Fruit fly (Drosophila melanogaster): ENCODE measurements around the gene Arts.
A peak's percentile ranks its signal among the peaks of the same experiment; 100 is the strongest.

The Arts gene

dm6 chr3L:16567495-16567894 is 35.2 kb upstream of the Arts start (continued):
- TF ChIP-seq CTCF (GFP tag; optimal IDR thresholded peaks at IDR 0.05) (no peak), CG7928 (GFP tag; optimal IDR thresholded peaks at IDR 0.05) (no peak), CG17829 (tag; optimal IDR thresholded peaks at IDR 0.05) (peak; percentile 72), zen2 (GFP tag; IDR thresholded peaks at IDR 0.05; ENCODE audit: partially characterized antibody) (no peak), NC2β (GFP tag; optimal IDR thresholded peaks at IDR 0.05) (no peak), CG5953 (GFP tag; IDR thresholded peaks at IDR 0.05) (peak; percentile 52; the same call in 1 of the 2 replicates), CG11456 (GFP tag; IDR thresholded peaks at IDR 0.05) (no peak), btn (GFP tag; optimal IDR thresholded peaks at IDR 0.05) (no peak), CG30020 (tag; optimal IDR thresholded peaks at IDR 0.05) (peak; percentile 32), vvl (GFP tag; IDR thresholded peaks at IDR 0.05) (peak; percentile 60; the same call in 1 of the 2 replicates), CG42726 (GFP tag; IDR thresholded peaks at IDR 0.05; ENCODE audit: partially characterized antibody) (no peak), unc-4 (GFP tag; IDR thresholded peaks at IDR 0.05; ENCODE audit: partially characterized antibody) (no peak), CG3726 (GFP tag; IDR thresholded peaks at IDR 0.05) (no peak), CG1529 (GFP tag; optimal IDR thresholded peaks at IDR 0.05) (peak; percentile 65), CG8924 (tag; optimal IDR thresholded peaks at IDR 0.05) (peak; percentile 75), grau (tag; optimal IDR thresholded peaks at IDR 0.05) (peak; percentile 68), CG12391 (tag; optimal IDR thresholded peaks at IDR 0.05) (peak; percentile 79), slou (GFP tag; optimal IDR thresholded peaks at IDR 0.05) (no peak), CG2129 (GFP tag; IDR thresholded peaks at IDR 0.05; ENCODE audit: partially characterized antibody) (no peak), dati (GFP tag; IDR thresholded peaks at IDR 0.05) (no peak), en (GFP tag; optimal IDR thresholded peaks at IDR 0.05) (no peak), Dad (GFP tag; optimal IDR thresholded peaks at IDR 0.05) (no peak), CG9215 (GFP tag; IDR thresholded peaks at IDR 0.05) (no peak), dpn (GFP tag; optimal IDR thresholded peaks at IDR 0.05) (peak in 1 of 2 experiments; percentile 63), Atf3 (GFP tag; optimal IDR thresholded peaks at IDR 0.05) (no peak), bigmax (GFP tag; optimal IDR thresholded peaks at IDR 0.05) (no peak), peb (GFP tag; IDR thresholded peaks at IDR 0.05) (no peak), Ets65A (GFP tag) (peak; percentile 36), CG31441 (GFP tag; IDR thresholded peaks at IDR 0.05) (peak; percentile 75), twi (tag; optimal IDR thresholded peaks at IDR 0.05) (peak; percentile 47), wek (GFP tag; optimal IDR thresholded peaks at IDR 0.05) (no peak), Blimp-1 (GFP tag; optimal IDR thresholded peaks at IDR 0.05) (peak; percentile 77), CG31365 (tag; optimal IDR thresholded peaks at IDR 0.05) (no peak), cad (GFP tag; optimal IDR thresholded peaks at IDR 0.05) (no peak), CG12104 (GFP tag; optimal IDR thresholded peaks at IDR 0.05) (peak; percentile 9), seq (GFP tag; IDR thresholded peaks at IDR 0.05) (peak; percentile 60; the same call in 1 of the 2 replicates), CG13296 (GFP tag; optimal IDR thresholded peaks at IDR 0.05) (peak; percentile 44), eyg (GFP tag; optimal IDR thresholded peaks at IDR 0.05) (no peak), CG3281 (GFP tag; optimal IDR thresholded peaks at IDR 0.05) (peak; percentile 15), CG17612 (GFP tag; IDR thresholded peaks at IDR 0.05) (no peak), MTF-1 (GFP tag; optimal IDR thresholded peaks at IDR 0.05; ENCODE audit: borderline replicate concordance) (peak; percentile 28), pita (GFP tag; optimal IDR thresholded peaks at IDR 0.05) (no peak), CG17568 (GFP tag; optimal IDR thresholded peaks at IDR 0.05) (peak; percentile 12), her (GFP tag; optimal IDR thresholded peaks at IDR 0.05) (no peak), zf30C (GFP tag; optimal IDR thresholded peaks at IDR 0.05) (peak; percentile 60), da (GFP tag; optimal IDR thresholded peaks at IDR 0.05) (no peak), Lim3 (GFP tag; IDR thresholded peaks at IDR 0.05) (no peak), CG7372 (GFP tag; IDR thresholded peaks at IDR 0.05) (no peak), crol (GFP tag; IDR thresholded peaks at IDR 0.05) (no peak), oc (tag; optimal IDR thresholded peaks at IDR 0.05) (peak; percentile 53), CG4854 (GFP tag; optimal IDR thresholded peaks at IDR 0.05) (no peak)

Measured in whole organism, embryonic.